Fruit fly (Drosophila melanogaster): ENCODE results near the gene CG9674.

dm6 chr3L:16829983-16830382, 22.5 kb upstream of the CG9674 start:
- peak; percentile 69 for TF ChIP-seq EcR (GFP tag; optimal IDR thresholded peaks at IDR 0.05)
- TF ChIP-seq CG15710 (tag; optimal IDR thresholded peaks at IDR 0.05) = no peak
- no peak for TF ChIP-seq CG17806 (tag; optimal IDR thresholded peaks at IDR 0.05)
- TF ChIP-seq Pif1A (GFP tag; optimal IDR thresholded peaks at IDR 0.05) = no peak
- TF ChIP-seq CG12605 (GFP tag; IDR thresholded peaks at IDR 0.05) = no peak
- no peak for TF ChIP-seq fd96Ca (GFP tag; IDR thresholded peaks at IDR 0.05)
- no peak for TF ChIP-seq CG34367 (tag; optimal IDR thresholded peaks at IDR 0.05)
- TF ChIP-seq CG4496 (GFP tag; IDR thresholded peaks at IDR 0.05) = no peak
- no peak for TF ChIP-seq D1 (tag; optimal IDR thresholded peaks at IDR 0.05)
- no peak for TF ChIP-seq CG32121 (GFP tag; IDR thresholded peaks at IDR 0.05)
- TF ChIP-seq CG14655 (GFP tag; optimal IDR thresholded peaks at IDR 0.05) = no peak
- TF ChIP-seq Snoo (tag; optimal IDR thresholded peaks at IDR 0.05) = no peak
